Worm (Caenorhabditis elegans) whole organism, L3 larva: Measurements from ENCODE around the gene str-84.

Experiments used
- aly-2 ChIP-seq: fragments of 150-350 bp; optimal IDR thresholded peaks from 2 replicates; lab custom pipeline; 2014; ENCODE audit warnings: missing biosample characterization, missing genetic modification characterization
- hmg-11 ChIP-seq: sonication (generic microtip); optimal IDR thresholded peaks from 2 replicates; lab custom pipeline; 2016; ENCODE audit warnings: missing genetic modification characterization, missing compliant biosample characterization
- lin-39 ChIP-seq: fragments of 150-350 bp; optimal IDR thresholded peaks from 2 replicates; lab custom pipeline; 2018; ENCODE audit warnings: missing biosample characterization, missing genetic modification reagents, missing genetic modification characterization
- nhr-12 ChIP-seq: fragments of 150-350 bp; optimal IDR thresholded peaks from 2 replicates; lab custom pipeline; 2014; ENCODE audit warnings: missing biosample characterization, missing genetic modification characterization
- nhr-77 ChIP-seq: fragments of 150-350 bp; optimal IDR thresholded peaks from 2 replicates; lab custom pipeline; 2014; ENCODE audit warnings: missing biosample characterization, missing genetic modification characterization
- tbx-2 ChIP-seq: sonication (generic microtip); optimal IDR thresholded peaks from 2 replicates; lab custom pipeline; 2016; ENCODE audit warnings: mild to moderate bottlenecking, missing genetic modification characterization, missing compliant biosample characterization
- unc-62 ChIP-seq: fragments of 150-350 bp; sonication (generic microtip); optimal IDR thresholded peaks from 4 replicates; lab custom pipeline; 2014; ENCODE audit warnings: missing biosample characterization, missing genetic modification reagents, missing genetic modification characterization
- ztf-4 ChIP-seq: fragments of 150-350 bp; optimal IDR thresholded peaks from 2 replicates; lab custom pipeline; 2014; ENCODE audit warnings: missing biosample characterization, missing genetic modification characterization

DNA sequence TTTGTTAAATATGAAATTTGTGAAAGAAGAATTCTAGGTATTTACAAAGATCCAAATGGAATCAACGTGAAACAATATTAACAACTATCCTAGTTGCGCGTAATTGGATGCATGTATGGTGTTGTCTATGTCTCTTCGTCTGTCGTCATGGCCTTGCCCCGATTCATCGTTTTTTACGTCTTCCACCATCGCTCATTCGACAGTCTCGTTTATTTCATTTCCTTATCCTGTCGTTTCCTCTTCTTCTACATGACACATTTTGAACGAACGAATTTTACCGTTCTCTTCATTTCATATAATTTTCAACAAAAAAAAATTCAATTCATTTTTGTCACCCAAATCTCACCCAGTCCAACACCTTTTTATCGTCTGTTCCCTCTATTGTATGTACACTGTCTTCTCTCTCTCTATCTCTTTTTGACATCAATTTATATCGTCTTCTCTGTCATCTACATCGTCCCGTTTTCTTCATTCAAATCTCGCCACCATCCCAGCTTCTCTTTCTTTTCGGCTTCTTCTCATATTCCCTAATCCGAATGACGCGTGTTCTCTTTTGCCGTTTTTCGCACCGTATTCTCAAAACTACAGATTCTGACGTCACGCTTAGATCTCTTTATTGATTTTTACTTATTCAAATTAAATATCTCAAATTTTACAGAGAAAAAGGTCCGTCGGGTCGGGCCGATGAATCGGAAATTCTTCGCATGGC, 24.2 kb downstream of the str-84 start, which contains the start of gene ttc-17:
- TF ChIP-seq lin-39 (tag; lab: Kevin White, UChicago): no peak
- no peak for TF ChIP-seq nhr-12 (tag; lab: Kevin White, UChicago)
- no peak for TF ChIP-seq tbx-2 (tag; lab: Kevin White, UChicago)
- no peak for TF ChIP-seq ztf-4 (tag; lab: Kevin White, UChicago)
- no peak for TF ChIP-seq hmg-11 (tag; lab: Kevin White, UChicago)
- TF ChIP-seq unc-62 (GFP tag; lab: Kevin White, UChicago): no peak
- no peak for TF ChIP-seq nhr-77 (tag; lab: Kevin White, UChicago)
- TF ChIP-seq aly-2: no peak
